Fruit fly (Drosophila melanogaster) whole organism, embryonic: ENCODE data around the gene CG42554.
A peak's percentile ranks its signal among the peaks of the same experiment; 100 is the strongest.

Experiments used
- CG10209 ChIP-seq: fragments of 200-800 bp; sonication (Bioruptor generic); optimal IDR thresholded peaks from 3 replicates; lab custom pipeline; 2017; ENCODE audit warnings: missing biosample characterization, mild to moderate bottlenecking, missing genetic modification characterization, missing genetic modification reagents
- CG10431 ChIP-seq: fragments of 200-800 bp; sonication (Bioruptor generic); optimal IDR thresholded peaks from 3 replicates; lab custom pipeline; 2018; ENCODE audit warnings: missing biosample characterization, mild to moderate bottlenecking, missing genetic modification characterization
- CG12104 ChIP-seq: fragments of 200-800 bp; sonication (Bioruptor generic); optimal IDR thresholded peaks from 3 replicates; lab custom pipeline; 2016; ENCODE audit warnings: missing biosample characterization, missing genetic modification characterization
- CG12659 ChIP-seq: fragments of 200-800 bp; sonication (Bioruptor generic); optimal IDR thresholded peaks from 3 replicates; lab custom pipeline; 2017; ENCODE audit warnings: mild to moderate bottlenecking, missing biosample characterization, missing genetic modification reagents, missing genetic modification characterization
- CG13424 ChIP-seq: fragments of 200-800 bp; sonication (Bioruptor generic); optimal IDR thresholded peaks from 2 replicates; lab custom pipeline; 2019; ENCODE audit warnings: missing biosample characterization, mild to moderate bottlenecking, missing genetic modification characterization, moderate library complexity
- CG18262 ChIP-seq: fragments of 200-800 bp; optimal IDR thresholded peaks from 3 replicates; lab custom pipeline; 2019; ENCODE audit warnings: missing biosample characterization, mild to moderate bottlenecking, missing genetic modification characterization, moderate library complexity
- CG2129 ChIP-seq: fragments of 200-800 bp; sonication (Bioruptor generic); IDR thresholded peaks from 2 replicates; pipeline ENCODE4 v1.3.6; 2022; ENCODE audit warnings: missing biosample characterization, missing genetic modification characterization; ENCODE audit not compliant: partially characterized antibody
- CG30403 ChIP-seq: fragments of 200-800 bp; sonication (Bioruptor generic); optimal IDR thresholded peaks from 3 replicates; lab custom pipeline; 2016; ENCODE audit warnings: missing biosample characterization, missing genetic modification characterization
- CG31365 ChIP-seq: fragments of 200-800 bp; sonication (Bioruptor generic); optimal IDR thresholded peaks from 2 replicates; lab custom pipeline; 2018; ENCODE audit warnings: missing biosample characterization, mild to moderate bottlenecking, missing genetic modification characterization
- CG32767 ChIP-seq: fragments of 200-800 bp; sonication (Bioruptor generic); IDR thresholded peaks from 2 replicates; pipeline ENCODE4 v1.3.6; 2022; ENCODE audit warnings: missing biosample characterization, missing genetic modification characterization
- CG33557 ChIP-seq: fragments of 200-800 bp; sonication (Bioruptor generic); optimal IDR thresholded peaks from 2 replicates; lab custom pipeline; 2019; ENCODE audit warnings: missing biosample characterization, mild to moderate bottlenecking, missing genetic modification characterization, moderate library complexity
- CG4404 ChIP-seq: fragments of 200-800 bp; sonication (Bioruptor generic); IDR thresholded peaks from 2 replicates; pipeline ENCODE4 v1.3.6; 2022; ENCODE audit warnings: missing biosample characterization, missing genetic modification characterization
- CG7745 ChIP-seq: fragments of 200-800 bp; sonication (Bioruptor generic); optimal IDR thresholded peaks from 2 replicates; lab custom pipeline; 2018; ENCODE audit warnings: missing biosample characterization, mild to moderate bottlenecking, missing genetic modification characterization, moderate library complexity
- Dll ChIP-seq: fragments of 200-800 bp; sonication (Bioruptor generic); IDR thresholded peaks from 4 replicates; pipeline ENCODE4 v1.3.6; 2022; ENCODE audit warnings: missing biosample characterization, missing genetic modification characterization; ENCODE audit not compliant: partially characterized antibody
- E2f1 ChIP-seq: fragments of 200-800 bp; sonication (Bioruptor generic); IDR thresholded peaks from 2 replicates; pipeline ENCODE4 v1.3.6; 2022; ENCODE audit warnings: missing biosample characterization, missing genetic modification characterization
- Eip74EF ChIP-seq, 2 experiments: fragments of 200-800 bp in 1 of 2; fragments of >200 bp in 1 of 2; sonication (Bioruptor generic) in 1 of 2; optimal IDR thresholded peaks; 2 replicates each; lab custom pipeline; 2017 to 2019; ENCODE audit warnings: missing biosample characterization in 2 of 2, missing genetic modification characterization in 2 of 2, mild to moderate bottlenecking in 1 of 2, moderate library complexity in 1 of 2
- Fer1 ChIP-seq: fragments of 200-800 bp; sonication (Bioruptor generic); optimal IDR thresholded peaks from 2 replicates; lab custom pipeline; 2017; ENCODE audit warnings: missing biosample characterization, mild to moderate bottlenecking, missing genetic modification characterization
- Hmr ChIP-seq: fragments of 200-800 bp; sonication (Bioruptor generic); optimal IDR thresholded peaks from 3 replicates; lab custom pipeline; 2017; ENCODE audit warnings: mild to moderate bottlenecking, missing biosample characterization, missing genetic modification reagents, missing genetic modification characterization
- Hr78 ChIP-seq, 2 experiments: fragments of 200-800 bp in 1 of 2; fragments of >200 bp in 1 of 2; sonication (Bioruptor generic) in 1 of 2; optimal IDR thresholded peaks; 2 replicates each; lab custom pipeline; 2017 to 2019; ENCODE audit warnings: missing biosample characterization in 2 of 2, missing genetic modification characterization in 2 of 2, mild to moderate bottlenecking in 1 of 2, moderate library complexity in 1 of 2
- Jarid2 ChIP-seq: fragments of 200-800 bp; sonication (Bioruptor generic); optimal IDR thresholded peaks from 3 replicates; lab custom pipeline; 2017; ENCODE audit warnings: mild to moderate bottlenecking, missing biosample characterization, missing genetic modification reagents, missing genetic modification characterization
- Nf-YC ChIP-seq: fragments of 200-800 bp; optimal IDR thresholded peaks from 3 replicates; lab custom pipeline; 2019; ENCODE audit warnings: missing biosample characterization, mild to moderate bottlenecking, missing genetic modification characterization, moderate library complexity
- Scr ChIP-seq: fragments of 200-800 bp; sonication (Bioruptor generic); IDR thresholded peaks from 2 replicates; pipeline ENCODE4 v1.3.6; 2022; ENCODE audit warnings: missing biosample characterization, missing genetic modification characterization; ENCODE audit not compliant: partially characterized antibody
- ap ChIP-seq: fragments of 200-800 bp; sonication (Bioruptor generic); IDR thresholded peaks from 2 replicates; pipeline ENCODE4 v1.3.6; 2022; ENCODE audit warnings: missing biosample characterization, missing genetic modification characterization
- cad ChIP-seq: fragments of >200 bp; optimal IDR thresholded peaks from 2 replicates; lab custom pipeline; 2017; ENCODE audit warnings: missing biosample characterization, missing genetic modification characterization
- cg ChIP-seq: fragments of 200-800 bp; sonication (Bioruptor generic); optimal IDR thresholded peaks from 3 replicates; lab custom pipeline; 2019; ENCODE audit warnings: missing biosample characterization, mild to moderate bottlenecking, missing genetic modification characterization, moderate library complexity
- dmrt99B ChIP-seq: fragments of 200-800 bp; sonication (Bioruptor generic); optimal IDR thresholded peaks from 2 replicates; lab custom pipeline; 2018; ENCODE audit warnings: missing biosample characterization, mild to moderate bottlenecking, missing genetic modification characterization, moderate library complexity
- dysf ChIP-seq: fragments of 200-800 bp; sonication (Bioruptor generic); IDR thresholded peaks from 3 replicates; pipeline ENCODE4 v1.3.6; 2022; ENCODE audit warnings: missing biosample characterization, missing genetic modification characterization
- ems ChIP-seq: fragments of 200-800 bp; sonication (Bioruptor generic); optimal IDR thresholded peaks from 3 replicates; lab custom pipeline; 2016; ENCODE audit warnings: missing biosample characterization, missing genetic modification characterization
- hbn ChIP-seq: fragments of 200-800 bp; sonication (Bioruptor generic); IDR thresholded peaks from 2 replicates; pipeline ENCODE4 v1.3.6; 2022; ENCODE audit warnings: missing biosample characterization, missing genetic modification characterization; ENCODE audit not compliant: partially characterized antibody
- ind ChIP-seq: fragments of 200-800 bp; sonication (Bioruptor generic); optimal IDR thresholded peaks from 3 replicates; lab custom pipeline; 2016; ENCODE audit warnings: missing biosample characterization, missing genetic modification characterization
- kah ChIP-seq: fragments of 200-800 bp; sonication (Bioruptor generic); optimal IDR thresholded peaks from 2 replicates; lab custom pipeline; 2018; ENCODE audit warnings: missing biosample characterization, mild to moderate bottlenecking, missing genetic modification characterization
- lbe ChIP-seq: fragments of 200-800 bp; sonication (Bioruptor generic); optimal IDR thresholded peaks from 2 replicates; lab custom pipeline; 2016; ENCODE audit warnings: missing biosample characterization, mild to moderate bottlenecking, missing genetic modification characterization
- lmd ChIP-seq: fragments of 200-800 bp; sonication (Bioruptor generic); IDR thresholded peaks from 2 replicates; pipeline ENCODE4 v1.3.6; 2022; ENCODE audit warnings: missing biosample characterization, missing genetic modification characterization
- lola ChIP-seq, 3 experiments: fragments of >200 bp in 2 of 3; fragments of 200-800 bp in 1 of 3; sonication (Bioruptor generic) in 1 of 3; optimal IDR thresholded peaks; 2 replicates each; lab custom pipeline; 2017 to 2019; ENCODE audit warnings: missing biosample characterization in 3 of 3, missing genetic modification characterization in 3 of 3, mild to moderate bottlenecking in 1 of 3, moderate library complexity in 1 of 3
- maf-S ChIP-seq: fragments of 200-800 bp; sonication (Bioruptor generic); optimal IDR thresholded peaks from 2 replicates; lab custom pipeline; 2016; ENCODE audit warnings: missing biosample characterization, missing genetic modification characterization
- mld ChIP-seq: fragments of 200-800 bp; sonication (Bioruptor generic); IDR thresholded peaks from 3 replicates; pipeline ENCODE4 v1.3.6; 2022; ENCODE audit warnings: missing biosample characterization, missing genetic modification characterization; ENCODE audit not compliant: partially characterized antibody
- nom ChIP-seq: fragments of 200-800 bp; sonication (Bioruptor generic); optimal IDR thresholded peaks from 2 replicates; lab custom pipeline; 2017; ENCODE audit warnings: missing biosample characterization, missing genetic modification characterization, mild to moderate bottlenecking, moderate library complexity, missing genetic modification reagents
- pan ChIP-seq, 4 experiments: fragments of >200 bp in 3 of 4; fragments of 200-800 bp in 1 of 4; sonication (Bioruptor generic) in 1 of 4; optimal IDR thresholded peaks in 3 of 4; IDR thresholded peaks in 1 of 4; 2 replicates each; pipeline versions ENCODE4 v1.3.6 to Lab custom; 2017 to 2022; ENCODE audit warnings: missing biosample characterization in 2 of 4, missing genetic modification characterization in 2 of 4, mixed read lengths in 1 of 4
- psq ChIP-seq: fragments of 200-800 bp; sonication (Bioruptor generic); optimal IDR thresholded peaks from 2 replicates; lab custom pipeline; 2017; ENCODE audit warnings: missing biosample characterization, missing genetic modification characterization
- run ChIP-seq: fragments of 200-800 bp; sonication (Bioruptor generic); optimal IDR thresholded peaks from 3 replicates; lab custom pipeline; 2018; ENCODE audit warnings: missing biosample characterization, mild to moderate bottlenecking, missing genetic modification characterization
- scrt ChIP-seq: fragments of 200-800 bp; sonication (Bioruptor generic); optimal IDR thresholded peaks from 2 replicates; lab custom pipeline; 2018; ENCODE audit warnings: missing biosample characterization, mild to moderate bottlenecking, missing genetic modification characterization, moderate library complexity
- so ChIP-seq: fragments of 200-800 bp; sonication (Bioruptor generic); IDR thresholded peaks from 3 replicates; pipeline ENCODE4 v1.3.6; 2022; ENCODE audit warnings: missing biosample characterization, missing genetic modification characterization
- toy ChIP-seq: fragments of 200-800 bp; sonication (Bioruptor generic); IDR thresholded peaks from 2 replicates; pipeline ENCODE4 v1.3.6; 2022; ENCODE audit warnings: missing biosample characterization, missing genetic modification characterization
- trem ChIP-seq: fragments of 200-800 bp; optimal IDR thresholded peaks from 3 replicates; lab custom pipeline; 2019; ENCODE audit warnings: missing biosample characterization, mild to moderate bottlenecking, missing genetic modification characterization, moderate library complexity
- unc-4 ChIP-seq: fragments of 200-800 bp; sonication (Bioruptor generic); IDR thresholded peaks from 2 replicates; pipeline ENCODE4 v1.3.6; 2022; ENCODE audit warnings: missing biosample characterization, missing genetic modification characterization; ENCODE audit not compliant: partially characterized antibody
- wor ChIP-seq: fragments of 200-800 bp; sonication (Bioruptor generic); IDR thresholded peaks from 2 replicates; pipeline ENCODE4 v1.3.6; 2022; ENCODE audit warnings: missing biosample characterization, missing genetic modification characterization
- zfh1 ChIP-seq: fragments of 200-800 bp; sonication (Bioruptor generic); IDR thresholded peaks from 3 replicates; pipeline ENCODE4 v1.3.6; 2022; ENCODE audit warnings: missing biosample characterization, missing genetic modification characterization

The CG42554 gene

DNA sequence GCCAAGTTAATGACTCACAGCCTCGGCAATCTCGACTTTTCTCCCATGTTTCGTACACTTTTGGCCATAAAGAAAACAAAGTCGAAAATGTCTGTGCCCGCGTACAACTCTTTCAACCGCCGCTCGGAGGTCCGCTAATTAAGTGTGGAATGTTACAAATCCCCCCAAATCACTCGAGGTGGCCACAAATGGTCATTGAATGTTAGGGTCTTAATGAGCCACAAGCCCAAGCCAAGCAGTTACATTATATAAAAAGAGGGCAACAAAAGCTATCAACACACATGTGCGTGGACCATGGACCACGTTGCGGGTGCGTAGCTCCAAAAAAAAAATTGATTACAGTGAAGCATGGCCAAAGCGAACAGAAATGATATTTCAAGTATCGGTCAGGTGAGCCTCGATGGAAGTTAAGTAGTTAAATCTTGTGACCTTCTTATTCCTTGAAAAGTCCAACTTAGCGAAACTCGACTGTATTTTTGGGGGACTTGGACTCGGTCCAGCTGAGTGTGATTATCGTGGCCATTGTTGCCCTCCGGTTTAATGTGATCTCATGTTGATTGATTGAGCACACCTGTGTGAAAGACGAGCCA is 16.1 kb upstream of the CG42554 start (continued):
- TF ChIP-seq Hmr (GFP tag; lab: Kevin White, UChicago): peak; percentile 80
- TF ChIP-seq hbn (GFP tag; lab: Robert Waterston, UW): no peak
- TF ChIP-seq CG31365 (tag; lab: Kevin White, UChicago): peak; percentile 73
- no peak for TF ChIP-seq cad (GFP tag; lab: Kevin White, UChicago)
- TF ChIP-seq Nf-YC: peak; percentile 52
- peak; percentile 94 for TF ChIP-seq lmd
- no peak for TF ChIP-seq nom (GFP tag; lab: Kevin White, UChicago)
- peak; percentile 94 for TF ChIP-seq so (GFP tag; lab: Robert Waterston, UW)
- peak; percentile 94 for TF ChIP-seq zfh1
- TF ChIP-seq ind: peak; percentile 92
- TF ChIP-seq Jarid2 (GFP tag; lab: Kevin White, UChicago): peak; percentile 39
- no peak for TF ChIP-seq CG33557 (GFP tag; lab: Kevin White, UChicago)
- peak; percentile 92 for TF ChIP-seq dmrt99B (tag; lab: Kevin White, UChicago)
- TF ChIP-seq psq (GFP tag; lab: Kevin White, UChicago): peak; percentile 43
- TF ChIP-seq CG30403 (GFP tag; lab: Kevin White, UChicago): peak; percentile 90
- peak; percentile 88 for TF ChIP-seq wor (GFP tag; lab: Robert Waterston, UW)
- peak; percentile 84 for TF ChIP-seq CG12659 (GFP tag; lab: Kevin White, UChicago)
- TF ChIP-seq CG13424 (tag; lab: Kevin White, UChicago): peak; percentile 88
- TF ChIP-seq CG7745: no peak
- peak; percentile 79 for TF ChIP-seq CG18262 (tag; lab: Kevin White, UChicago)
- peak; percentile 80 for TF ChIP-seq scrt (GFP tag; lab: Kevin White, UChicago)
- TF ChIP-seq Dll (GFP tag; lab: Robert Waterston, UW): no peak
- TF ChIP-seq pan (optimal IDR thresholded peaks at IDR 0.05; lab: Kevin White, UChicago): no peak
- TF ChIP-seq pan (GFP tag; optimal IDR thresholded peaks at IDR 0.05 in 1 of 2, IDR thresholded peaks at IDR 0.05 in 1 of 2): peak in 1 of 2 experiments; percentile 95
- peak; percentile 16 for TF ChIP-seq CG10431 (GFP tag; lab: Kevin White, UChicago)
- TF ChIP-seq trem (tag; lab: Kevin White, UChicago): peak; percentile 16
- peak; percentile 92 for TF ChIP-seq ap
- no peak for TF ChIP-seq mld
- TF ChIP-seq dysf (GFP tag; lab: Robert Waterston, UW): peak; percentile 95
- peak in 1 of 3 experiments; percentile 59 for TF ChIP-seq lola (GFP tag; optimal IDR thresholded peaks at IDR 0.05; lab: Kevin White, UChicago)
- TF ChIP-seq kah (GFP tag; lab: Kevin White, UChicago): peak; percentile 76
- TF ChIP-seq Scr: no peak
- TF ChIP-seq Eip74EF (GFP tag; optimal IDR thresholded peaks at IDR 0.05; lab: Kevin White, UChicago): peak in 1 of 2 experiments; percentile 77
- no peak for TF ChIP-seq cg (GFP tag; lab: Kevin White, UChicago)
- peak; percentile 71 for TF ChIP-seq toy
- peak; percentile 69 for TF ChIP-seq run (tag; lab: Kevin White, UChicago)
- TF ChIP-seq CG4404 (GFP tag; lab: Robert Waterston, UW): peak; percentile 66
- no peak for TF ChIP-seq lbe (GFP tag; lab: Kevin White, UChicago)
- TF ChIP-seq CG2129 (GFP tag; lab: Robert Waterston, UW): no peak
- peak; percentile 92 for TF ChIP-seq E2f1 (GFP tag; lab: Robert Waterston, UW)
- no peak for TF ChIP-seq unc-4
- peak; percentile 79 for TF ChIP-seq CG10209 (GFP tag; lab: Kevin White, UChicago)
- TF ChIP-seq CG32767: peak; percentile 86
- peak in 1 of 2 experiments; percentile 82 for TF ChIP-seq Hr78 (GFP tag; optimal IDR thresholded peaks at IDR 0.05; lab: Kevin White, UChicago)
- peak; percentile 89 for TF ChIP-seq Fer1 (GFP tag; lab: Kevin White, UChicago)
- TF ChIP-seq ems (GFP tag; lab: Kevin White, UChicago): peak; percentile 87
- TF ChIP-seq maf-S: peak; percentile 83
- peak; percentile 74 for TF ChIP-seq CG12104 (GFP tag; lab: Kevin White, UChicago)
